Worm (Caenorhabditis elegans) whole organism, late embryonic: ENCODE measurements around the gene ced-8.

Source experiments
- C38D4.7 ChIP-seq: fragments of 200-800 bp; sonication (Bioruptor generic); optimal IDR thresholded peaks from 2 replicates; lab custom pipeline; 2018; ENCODE audit warnings: mild to moderate bottlenecking, missing genetic modification characterization, moderate library complexity, missing compliant biosample characterization
- F13H6.1 ChIP-seq: sonication (generic microtip); optimal IDR thresholded peaks from 2 replicates; lab custom pipeline; 2016; ENCODE audit warnings: missing genetic modification characterization, missing compliant biosample characterization
- ahr-1 ChIP-seq: sonication (generic microtip); optimal IDR thresholded peaks from 2 replicates; lab custom pipeline; 2016; ENCODE audit warnings: missing genetic modification characterization, missing compliant biosample characterization
- ama-1 ChIP-seq: fragments of 150-350 bp; optimal IDR thresholded peaks from 2 replicates; lab custom pipeline; 2014
- ceh-14 ChIP-seq: sonication (generic microtip); optimal IDR thresholded peaks from 2 replicates; lab custom pipeline; 2016; ENCODE audit warnings: missing genotype, missing genetic modification characterization, missing compliant biosample characterization
- ceh-2 ChIP-seq: sonication (generic microtip); optimal IDR thresholded peaks from 2 replicates; lab custom pipeline; 2016; ENCODE audit warnings: missing genotype, missing genetic modification characterization, missing compliant biosample characterization
- ceh-22 ChIP-seq: sonication (generic microtip); optimal IDR thresholded peaks from 2 replicates; lab custom pipeline; 2017; ENCODE audit warnings: missing biosample characterization, missing genetic modification characterization
- ceh-31 ChIP-seq: sonication (generic microtip); optimal IDR thresholded peaks from 2 replicates; lab custom pipeline; 2016; ENCODE audit warnings: missing genetic modification characterization, missing compliant biosample characterization
- ceh-34 ChIP-seq: sonication (generic microtip); optimal IDR thresholded peaks from 2 replicates; lab custom pipeline; 2016; ENCODE audit warnings: mild to moderate bottlenecking, missing genetic modification characterization, missing compliant biosample characterization
- ceh-48 ChIP-seq: sonication (generic microtip); optimal IDR thresholded peaks from 2 replicates; lab custom pipeline; 2016; ENCODE audit warnings: missing genetic modification characterization, inconsistent platforms, missing compliant biosample characterization
- dmd-4 ChIP-seq: sonication (generic microtip); optimal IDR thresholded peaks from 2 replicates; lab custom pipeline; 2016; ENCODE audit warnings: borderline replicate concordance, missing genetic modification characterization, missing compliant biosample characterization
- dve-1 ChIP-seq: sonication (generic microtip); optimal IDR thresholded peaks from 2 replicates; lab custom pipeline; 2017; ENCODE audit warnings: antibody characterized with exemption, mild to moderate bottlenecking, missing genetic modification characterization, missing compliant biosample characterization
- fax-1 ChIP-seq: sonication (generic microtip); optimal IDR thresholded peaks from 2 replicates; lab custom pipeline; 2016; ENCODE audit warnings: missing genotype, missing genetic modification characterization, missing compliant biosample characterization
- fkh-10 ChIP-seq: fragments of 150-350 bp; optimal IDR thresholded peaks from 2 replicates; lab custom pipeline; 2014; ENCODE audit warnings: missing biosample characterization, missing genetic modification reagents, missing genetic modification characterization
- fkh-6 ChIP-seq: sonication (generic microtip); optimal IDR thresholded peaks from 2 replicates; lab custom pipeline; 2016; ENCODE audit warnings: missing genetic modification characterization, missing compliant biosample characterization
- hlh-15 ChIP-seq: sonication (generic microtip); optimal IDR thresholded peaks from 2 replicates; lab custom pipeline; 2016; ENCODE audit warnings: missing genetic modification characterization, missing compliant biosample characterization
- hlh-8 ChIP-seq: sonication (generic microtip); optimal IDR thresholded peaks from 2 replicates; lab custom pipeline; 2016; ENCODE audit warnings: missing genotype, missing genetic modification characterization, missing compliant biosample characterization
- lim-6 ChIP-seq: sonication (generic microtip); optimal IDR thresholded peaks from 2 replicates; lab custom pipeline; 2016; ENCODE audit warnings: missing genetic modification characterization, missing compliant biosample characterization
- lin-11 ChIP-seq: fragments of 200-800 bp; sonication (Bioruptor generic); optimal IDR thresholded peaks from 2 replicates; lab custom pipeline; 2018; ENCODE audit warnings: mild to moderate bottlenecking, missing genetic modification characterization, missing compliant biosample characterization
- mec-3 ChIP-seq: sonication (generic microtip); optimal IDR thresholded peaks from 2 replicates; lab custom pipeline; 2016; ENCODE audit warnings: borderline replicate concordance, missing genetic modification characterization, missing compliant biosample characterization
- nfya-1 ChIP-seq: sonication (generic microtip); optimal IDR thresholded peaks from 2 replicates; lab custom pipeline; 2017; ENCODE audit warnings: missing genetic modification characterization, mild to moderate bottlenecking, missing compliant biosample characterization, antibody characterized with exemption, moderate library complexity
- nhr-11 ChIP-seq: fragments of 150-350 bp; optimal IDR thresholded peaks from 2 replicates; lab custom pipeline; 2014; ENCODE audit warnings: missing biosample characterization, missing genetic modification characterization
- npax-4 ChIP-seq: sonication (generic microtip); optimal IDR thresholded peaks from 2 replicates; lab custom pipeline; 2016; ENCODE audit warnings: missing genetic modification characterization, missing compliant biosample characterization
- odd-2 ChIP-seq: sonication (generic microtip); optimal IDR thresholded peaks from 2 replicates; lab custom pipeline; 2017; ENCODE audit warnings: antibody characterized with exemption, mild to moderate bottlenecking, missing genetic modification characterization, missing compliant biosample characterization
- pat-9 ChIP-seq: fragments of 200-800 bp; sonication (Bioruptor generic); optimal IDR thresholded peaks from 2 replicates; lab custom pipeline; 2018; ENCODE audit warnings: mild to moderate bottlenecking, missing genetic modification characterization, moderate library complexity, missing compliant biosample characterization
- pha-2 ChIP-seq: sonication (generic microtip); optimal IDR thresholded peaks from 2 replicates; lab custom pipeline; 2017; ENCODE audit warnings: mild to moderate bottlenecking, missing genetic modification characterization, missing compliant biosample characterization
- pqm-1 ChIP-seq: sonication (generic microtip); optimal IDR thresholded peaks from 2 replicates; lab custom pipeline; 2016; ENCODE audit warnings: missing genetic modification characterization, missing compliant biosample characterization
- ref-2 ChIP-seq: sonication (generic microtip); optimal IDR thresholded peaks from 2 replicates; lab custom pipeline; 2016; ENCODE audit warnings: missing genetic modification characterization, missing compliant biosample characterization
- rnt-1 ChIP-seq: sonication (generic microtip); optimal IDR thresholded peaks from 2 replicates; lab custom pipeline; 2016; ENCODE audit warnings: missing genetic modification characterization, missing compliant biosample characterization
- sdc-2 ChIP-seq: sonication (generic microtip); optimal IDR thresholded peaks from 2 replicates; lab custom pipeline; 2016; ENCODE audit warnings: missing genotype, missing genetic modification characterization, missing compliant biosample characterization
- sox-2 ChIP-seq: fragments of 200-800 bp; sonication (Bioruptor generic); IDR thresholded peaks from 2 replicates; pipeline ENCODE4 v1.3.6; 2022; ENCODE audit warnings: missing genetic modification reagents, missing genetic modification characterization, missing compliant biosample characterization
- sox-4 ChIP-seq: sonication (generic microtip); optimal IDR thresholded peaks from 2 replicates; lab custom pipeline; 2017; ENCODE audit warnings: mild to moderate bottlenecking, missing genetic modification characterization, inconsistent platforms, missing compliant biosample characterization
- syd-9 ChIP-seq: sonication (generic microtip); optimal IDR thresholded peaks from 2 replicates; lab custom pipeline; 2016; ENCODE audit warnings: mild to moderate bottlenecking, missing genetic modification characterization, moderate library complexity, missing compliant biosample characterization
- tbx-2 ChIP-seq: sonication (generic microtip); optimal IDR thresholded peaks from 2 replicates; lab custom pipeline; 2016; ENCODE audit warnings: missing genetic modification characterization, missing compliant biosample characterization
- ttx-3 ChIP-seq: sonication (generic microtip); optimal IDR thresholded peaks from 2 replicates; lab custom pipeline; 2016; ENCODE audit warnings: missing genetic modification reagents, missing genetic modification characterization, missing compliant biosample characterization
- unc-42 ChIP-seq: sonication (generic microtip); optimal IDR thresholded peaks from 2 replicates; lab custom pipeline; 2016; ENCODE audit warnings: missing genotype, missing genetic modification characterization, missing compliant biosample characterization
- unc-86 ChIP-seq: sonication (generic microtip); optimal IDR thresholded peaks from 2 replicates; lab custom pipeline; 2016; ENCODE audit warnings: missing genetic modification characterization, missing compliant biosample characterization
- ztf-16 ChIP-seq: sonication (generic microtip); optimal IDR thresholded peaks from 2 replicates; lab custom pipeline; 2017; ENCODE audit warnings: missing genetic modification characterization, missing compliant biosample characterization

Gene ced-8

DNA sequence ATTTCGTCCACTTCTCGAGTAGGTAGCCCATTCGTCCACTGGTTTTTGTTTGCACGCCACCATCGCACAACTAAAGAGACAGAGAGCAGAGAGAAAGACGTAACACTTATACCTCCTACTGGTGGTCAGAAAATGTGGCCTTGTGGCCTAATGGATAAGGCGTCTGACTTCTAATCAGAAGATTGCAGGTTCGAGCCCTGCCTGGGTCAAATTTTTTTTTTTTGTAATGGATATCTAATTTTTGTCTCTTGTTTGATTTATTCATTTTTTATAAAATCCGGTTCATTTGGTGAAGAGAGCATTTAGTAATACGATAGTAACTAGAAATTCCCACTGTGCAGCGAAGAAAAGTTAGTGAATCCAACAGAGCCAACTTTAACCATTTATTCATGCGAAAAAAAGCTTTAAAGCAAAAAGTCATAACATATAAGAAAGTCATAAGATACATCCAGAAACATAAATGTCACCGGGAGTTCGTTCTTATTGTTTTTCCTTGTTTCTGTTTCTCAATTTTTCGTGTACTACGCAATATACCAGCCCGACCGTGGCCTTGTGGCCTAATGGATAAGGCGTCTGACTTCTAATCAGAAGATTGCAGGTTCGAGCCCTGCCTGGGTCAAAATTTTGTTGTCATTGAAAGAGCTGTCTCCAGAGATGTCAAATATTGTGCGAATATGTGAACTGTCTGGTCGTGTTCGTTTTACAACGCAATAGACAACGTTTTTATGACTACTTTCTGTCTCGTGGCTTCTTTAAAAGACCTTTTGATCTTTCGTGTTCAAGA, 30.5 kb downstream of the ced-8 start (continued):
- TF ChIP-seq mec-3 (no peak), ceh-48 (tag; lab: Kevin White, UChicago) (peak; percentile 15), dmd-4 (tag; lab: Kevin White, UChicago) (no peak), fax-1 (peak; percentile 64), sox-4 (tag; lab: Kevin White, UChicago) (peak; percentile 52), sdc-2 (tag; lab: Kevin White, UChicago) (peak; percentile 76), pat-9 (tag; lab: Kevin White, UChicago) (peak; percentile 68), dve-1 (peak; percentile 71), lin-11 (peak; percentile 67), fkh-6 (tag; lab: Kevin White, UChicago) (peak; percentile 30), pha-2 (tag; lab: Kevin White, UChicago) (peak; percentile 74), syd-9 (tag; lab: Kevin White, UChicago) (peak; percentile 77), rnt-1 (peak; percentile 42), ttx-3 (tag; lab: Kevin White, UChicago) (peak; percentile 77), nfya-1 (tag; lab: Kevin White, UChicago) (peak; percentile 53), ceh-22 (tag; lab: Kevin White, UChicago) (peak; percentile 44), ama-1 (lab: Kevin White, UChicago) (no peak), tbx-2 (peak; percentile 69), F13H6.1 (tag; lab: Kevin White, UChicago) (no peak), ahr-1 (tag; lab: Kevin White, UChicago) (peak; percentile 44), nhr-11 (tag; lab: Kevin White, UChicago) (no peak), unc-42 (peak; percentile 39), lim-6 (peak; percentile 38), ceh-2 (tag; lab: Kevin White, UChicago) (peak; percentile 81)
- TF ChIP-seq, all 69 proteins: peak for 50

DNA sequence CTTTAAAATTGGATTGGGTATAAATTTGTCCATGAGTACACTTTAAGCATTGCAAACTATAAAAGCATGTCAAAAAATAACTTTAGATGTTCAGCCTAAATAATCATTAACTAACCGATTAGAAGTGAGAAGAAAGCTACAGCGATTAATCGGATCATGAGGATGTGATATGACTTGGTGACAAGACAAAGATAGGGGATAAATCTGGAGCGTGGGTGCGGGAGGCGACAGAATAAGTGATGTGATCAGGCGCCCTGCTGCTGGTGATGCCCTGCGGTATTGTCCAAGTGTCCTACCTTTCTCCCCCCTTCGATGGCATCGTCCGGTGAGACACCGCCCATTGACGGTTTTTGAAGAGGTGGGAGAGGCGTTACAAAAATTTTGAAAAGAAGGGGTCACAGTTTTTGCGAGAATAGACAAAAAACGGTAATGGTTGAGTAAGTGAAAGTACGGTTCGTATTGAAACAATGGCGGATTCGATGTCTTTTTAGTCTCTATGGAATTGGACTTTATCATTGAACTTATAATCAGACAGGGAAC, 32.0 kb downstream of the ced-8 start, which contains the start of gene F41D9.2:
Gene F41D9.2, minus strand, starts transcription at position 304 of the 540 bp plus-strand sequence.
- TF ChIP-seq nfya-1 (tag; lab: Kevin White, UChicago) = no peak
- peak; percentile 48 for TF ChIP-seq ref-2
- TF ChIP-seq hlh-8 = no peak
- no peak for TF ChIP-seq unc-86

DNA sequence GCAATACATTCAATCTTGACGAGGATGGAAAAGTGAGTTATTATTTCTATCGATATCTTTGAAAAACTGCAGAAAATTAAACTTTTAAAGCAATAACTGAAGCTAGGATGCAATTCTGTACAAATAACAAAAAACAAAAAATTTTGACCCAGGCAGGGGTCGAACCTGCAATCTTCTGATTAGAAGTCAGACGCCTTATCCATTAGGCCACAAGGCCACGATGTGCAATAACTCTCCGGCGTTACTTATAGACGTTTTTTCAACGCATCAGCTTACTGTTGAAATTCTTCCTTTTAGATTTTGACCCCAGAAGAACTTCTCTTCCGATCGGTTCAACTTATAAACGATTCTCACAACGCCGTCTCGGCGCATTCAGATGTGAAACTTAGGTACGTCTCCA, 35.1 kb downstream of the ced-8 start:
- TF ChIP-seq ztf-16 = no peak
- no peak for TF ChIP-seq sox-2 (GFP tag; lab: Robert Waterston, UW)
- no peak for TF ChIP-seq odd-2
- no peak for TF ChIP-seq ref-2
- no peak for TF ChIP-seq ceh-2 (tag; lab: Kevin White, UChicago)
- no peak for TF ChIP-seq ceh-48 (tag; lab: Kevin White, UChicago)
- TF ChIP-seq ceh-14 (tag; lab: Kevin White, UChicago) = no peak
- TF ChIP-seq C38D4.7 (GFP tag; lab: Kevin White, UChicago) = no peak
- TF ChIP-seq ceh-34 = no peak
- TF ChIP-seq fkh-6 (tag; lab: Kevin White, UChicago) = no peak
- TF ChIP-seq hlh-15 (tag; lab: Kevin White, UChicago) = no peak
- TF ChIP-seq lin-11 = no peak
- TF ChIP-seq fkh-10 (GFP tag; lab: Kevin White, UChicago) = no peak
- TF ChIP-seq npax-4 = no peak
- TF ChIP-seq pqm-1 (tag; lab: Kevin White, UChicago) = no peak
- TF ChIP-seq ceh-31 (tag; lab: Kevin White, UChicago) = no peak
- TF ChIP-seq, all 69 proteins: peak for 0
